Fruit fly (Drosophila melanogaster) Kc167 (cell line): Measurements from ENCODE around the gene CG9288.

ENCODE experiments used
- Myc ChIP-seq: fragments of >200 bp; optimal IDR thresholded peaks from 2 replicates; lab custom pipeline; 2017; ENCODE audit warnings: missing external identifiers
- Sin3A ChIP-seq: fragments of >200 bp; optimal IDR thresholded peaks from 2 replicates; lab custom pipeline; 2018; ENCODE audit warnings: missing external identifiers
- insv ChIP-seq: fragments of >200 bp; optimal IDR thresholded peaks from 3 replicates; lab custom pipeline; 2018; ENCODE audit warnings: missing external identifiers
- psq ChIP-seq: fragments of >200 bp; optimal IDR thresholded peaks from 2 replicates; lab custom pipeline; 2017; ENCODE audit warnings: missing external identifiers
- ttk ChIP-seq: sonication (Bioruptor generic); optimal IDR thresholded peaks from 2 replicates; lab custom pipeline; 2017; ENCODE audit warnings: missing external identifiers

DNA sequence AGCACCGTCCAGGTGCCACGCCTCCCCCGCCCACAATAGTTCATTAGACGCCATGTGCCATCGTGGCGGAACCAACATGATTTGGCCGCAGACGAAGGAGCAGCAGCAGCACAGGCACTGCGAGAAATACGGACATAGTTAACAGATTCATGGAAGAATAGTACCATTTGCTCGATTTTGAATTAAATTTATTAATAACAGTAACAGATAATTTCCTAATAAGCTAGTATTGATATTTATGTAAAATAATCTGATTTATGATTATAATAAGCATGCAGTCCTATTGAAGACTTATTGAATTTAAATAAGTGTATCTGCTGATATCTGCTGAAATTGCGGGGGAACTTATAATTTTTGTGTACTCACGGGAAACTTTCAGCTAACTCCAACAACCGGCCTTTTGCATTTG lies 17.8 kb downstream of the CG9288 start:
- no peak for TF ChIP-seq ttk (lab: Kevin White, UChicago)
- no peak for TF ChIP-seq Sin3A (lab: Kevin White, UChicago)
- TF ChIP-seq psq, result no peak
- TF ChIP-seq Myc (lab: Kevin White, UChicago), result no peak
- no peak for TF ChIP-seq insv (lab: Kevin White, UChicago)
